Worm (Caenorhabditis elegans) whole organism, young adult: ENCODE results near the gene C15H11.13.

Experiments
- B0261.1 ChIP-seq: sonication (generic microtip); optimal IDR thresholded peaks from 2 replicates; lab custom pipeline; 2016; ENCODE audit warnings: mild to moderate bottlenecking, missing genetic modification characterization, moderate library complexity, missing compliant biosample characterization
- C17E4.6 ChIP-seq: fragments of 200-800 bp; sonication (Bioruptor generic); IDR thresholded peaks from 2 replicates; pipeline ENCODE4 v1.3.6; 2022; ENCODE audit warnings: missing genetic modification reagents, missing genetic modification characterization, missing compliant biosample characterization
- F39B2.1 ChIP-seq: fragments of 200-800 bp; sonication (Bioruptor generic); IDR thresholded peaks from 2 replicates; pipeline ENCODE4 v1.3.6; 2022; ENCODE audit warnings: missing genetic modification reagents, missing genetic modification characterization, missing compliant biosample characterization
- F49E8.2 ChIP-seq: sonication (generic microtip); optimal IDR thresholded peaks from 3 replicates; lab custom pipeline; 2017; ENCODE audit warnings: missing genetic modification characterization, mild to moderate bottlenecking, missing compliant biosample characterization, antibody characterized with exemption, moderate library complexity; ENCODE audit not compliant: insufficient read depth
- F57C9.4 ChIP-seq: sonication (generic microtip); optimal IDR thresholded peaks from 2 replicates; lab custom pipeline; 2017; ENCODE audit warnings: mild to moderate bottlenecking, missing genetic modification characterization, missing compliant biosample characterization
- K11D2.4 ChIP-seq: fragments of 200-800 bp; sonication (Bioruptor generic); IDR thresholded peaks from 2 replicates; pipeline ENCODE4 v1.3.6; 2022; ENCODE audit warnings: missing genetic modification reagents, missing genetic modification characterization, missing compliant biosample characterization
- Y53F4B.3 ChIP-seq: fragments of 200-800 bp; sonication (Bioruptor generic); IDR thresholded peaks from 2 replicates; pipeline ENCODE4 v1.3.6; 2022; ENCODE audit warnings: missing genetic modification reagents, missing genetic modification characterization, missing compliant biosample characterization
- Y67H2A.10 ChIP-seq: fragments of 200-800 bp; sonication (Bioruptor generic); conservative IDR thresholded peaks from 2 replicates; pipeline ENCODE4 v1.3.6; 2022; ENCODE audit warnings: missing genetic modification reagents, missing genetic modification characterization, missing compliant biosample characterization
- Y95B8A.8 ChIP-seq: fragments of 200-800 bp; sonication (Bioruptor generic); IDR thresholded peaks from 2 replicates; pipeline ENCODE4 v1.3.6; 2022; ENCODE audit warnings: missing genetic modification reagents, missing genetic modification characterization, missing compliant biosample characterization
- ZK185.1 ChIP-seq: sonication (generic microtip); optimal IDR thresholded peaks from 2 replicates; lab custom pipeline; 2016; ENCODE audit warnings: mild to moderate bottlenecking, missing genetic modification characterization, missing compliant biosample characterization; ENCODE audit not compliant: poor library complexity, severe bottlenecking
- akir-1 ChIP-seq: fragments of 200-800 bp; sonication (Bioruptor generic); optimal IDR thresholded peaks from 2 replicates; lab custom pipeline; 2018; ENCODE audit warnings: mild to moderate bottlenecking, missing genetic modification characterization, moderate library complexity, missing compliant biosample characterization
- ama-1 ChIP-seq, 3 experiments: fragments of 150-350 bp in 1 of 3; sonication (generic microtip) in 2 of 3; optimal IDR thresholded peaks; 2 replicates each; lab custom pipeline; 2014 to 2018; ENCODE audit warnings: missing biosample characterization in 2 of 3, missing genetic modification characterization in 2 of 3, missing genetic modification reagents in 2 of 3
- atf-7 ChIP-seq: sonication (generic microtip); optimal IDR thresholded peaks from 2 replicates; lab custom pipeline; 2017; ENCODE audit warnings: mild to moderate bottlenecking, missing genetic modification characterization, missing compliant biosample characterization
- athp-1 ChIP-seq: sonication (generic microtip); optimal IDR thresholded peaks from 2 replicates; lab custom pipeline; 2017; ENCODE audit warnings: mild to moderate bottlenecking, missing genetic modification characterization, missing compliant biosample characterization
- attf-5 ChIP-seq: fragments of 200-800 bp; sonication (Bioruptor generic); optimal IDR thresholded peaks from 2 replicates; lab custom pipeline; 2018; ENCODE audit warnings: mild to moderate bottlenecking, missing genetic modification characterization, missing compliant biosample characterization
- attf-6 ChIP-seq: fragments of 200-800 bp; sonication (Bioruptor generic); IDR thresholded peaks from 2 replicates; pipeline ENCODE4 v1.3.6; 2022; ENCODE audit warnings: missing genetic modification reagents, missing genetic modification characterization, missing compliant biosample characterization
- bed-1 ChIP-seq: fragments of 200-800 bp; sonication (Bioruptor generic); IDR thresholded peaks from 2 replicates; pipeline ENCODE4 v1.3.6; 2022; ENCODE audit warnings: missing genetic modification reagents, missing genetic modification characterization, missing compliant biosample characterization
- ccch-3 ChIP-seq: fragments of 200-800 bp; sonication (Bioruptor generic); optimal IDR thresholded peaks from 2 replicates; lab custom pipeline; 2018; ENCODE audit warnings: mild to moderate bottlenecking, missing genetic modification characterization, missing compliant biosample characterization
- cebp-1 ChIP-seq, 2 experiments: fragments of 200-800 bp in 1 of 2; sonication (Bioruptor generic) in 1 of 2; sonication (generic microtip) in 1 of 2; IDR thresholded peaks in 1 of 2; optimal IDR thresholded peaks in 1 of 2; 2 replicates each; pipeline versions ENCODE4 v1.3.6 to Lab custom; 2017 to 2022; ENCODE audit warnings: missing compliant biosample characterization in 2 of 2, missing genetic modification characterization in 2 of 2, mild to moderate bottlenecking in 1 of 2, missing genetic modification reagents in 1 of 2, moderate library complexity in 1 of 2
- ceh-100 ChIP-seq: fragments of 200-800 bp; sonication (Bioruptor generic); IDR thresholded peaks from 2 replicates; pipeline ENCODE4 v1.3.6; 2022; ENCODE audit warnings: missing genetic modification reagents, missing genetic modification characterization, missing compliant biosample characterization
- ceh-27 ChIP-seq: fragments of 200-800 bp; sonication (Bioruptor generic); optimal IDR thresholded peaks from 2 replicates; lab custom pipeline; 2018; ENCODE audit warnings: mild to moderate bottlenecking, missing genetic modification characterization, moderate library complexity, missing compliant biosample characterization
- ceh-79 ChIP-seq: sonication (generic microtip); optimal IDR thresholded peaks from 2 replicates; lab custom pipeline; 2017; ENCODE audit warnings: mild to moderate bottlenecking, missing genetic modification characterization, missing compliant biosample characterization
- ceh-91 ChIP-seq: fragments of 200-800 bp; sonication (Bioruptor generic); IDR thresholded peaks from 2 replicates; pipeline ENCODE4 v1.3.6; 2022; ENCODE audit warnings: missing genetic modification reagents, missing genetic modification characterization, missing compliant biosample characterization
- chd-7 ChIP-seq: sonication (generic microtip); optimal IDR thresholded peaks from 2 replicates; lab custom pipeline; 2016; ENCODE audit warnings: mild to moderate bottlenecking, missing genetic modification characterization, moderate library complexity, missing compliant biosample characterization
- dpl-1 ChIP-seq: fragments of 150-350 bp; optimal IDR thresholded peaks from 2 replicates; lab custom pipeline; 2014; ENCODE audit warnings: missing biosample characterization, missing genetic modification reagents, missing genetic modification characterization
- hlh-12 ChIP-seq: sonication (generic microtip); optimal IDR thresholded peaks from 2 replicates; lab custom pipeline; 2016; ENCODE audit warnings: missing genetic modification characterization, missing compliant biosample characterization
- hrde-1 ChIP-seq: sonication (generic microtip); optimal IDR thresholded peaks from 2 replicates; lab custom pipeline; 2016; ENCODE audit warnings: missing genetic modification characterization, mild to moderate bottlenecking, missing compliant biosample characterization, moderate library complexity, missing genotype, missing genetic modification reagents, borderline replicate concordance
- hsf-1 ChIP-seq: fragments of 200-800 bp; sonication (Bioruptor generic); IDR thresholded peaks from 2 replicates; pipeline ENCODE4 v1.3.6; 2022; ENCODE audit warnings: missing genetic modification reagents, missing genetic modification characterization, missing compliant biosample characterization
- lin-26 ChIP-seq: fragments of 200-800 bp; sonication (Bioruptor generic); IDR thresholded peaks from 2 replicates; pipeline ENCODE4 v1.3.6; 2022; ENCODE audit warnings: missing genetic modification reagents, missing genetic modification characterization, missing compliant biosample characterization
- lsl-1 ChIP-seq: fragments of 200-800 bp; sonication (Bioruptor generic); optimal IDR thresholded peaks from 2 replicates; lab custom pipeline; 2018; ENCODE audit warnings: mild to moderate bottlenecking, missing genetic modification characterization, moderate library complexity, missing compliant biosample characterization
- madf-10 ChIP-seq: sonication (generic microtip); optimal IDR thresholded peaks from 2 replicates; lab custom pipeline; 2016; ENCODE audit warnings: mild to moderate bottlenecking, missing genetic modification characterization, missing compliant biosample characterization
- madf-8 ChIP-seq: fragments of 200-800 bp; sonication (Bioruptor generic); conservative IDR thresholded peaks from 2 replicates; pipeline ENCODE4 v1.3.6; 2022; ENCODE audit warnings: missing genetic modification reagents, missing genetic modification characterization, missing compliant biosample characterization
- mel-28 ChIP-seq: sonication (generic microtip); optimal IDR thresholded peaks from 2 replicates; lab custom pipeline; 2016; ENCODE audit warnings: borderline replicate concordance, mild to moderate bottlenecking, missing genetic modification characterization, missing compliant biosample characterization
- mes-4 ChIP-seq: sonication (generic microtip); optimal IDR thresholded peaks from 2 replicates; lab custom pipeline; 2016; ENCODE audit warnings: missing genotype, missing genetic modification characterization, missing compliant biosample characterization
- nfya-1 ChIP-seq: sonication (generic microtip); optimal IDR thresholded peaks from 2 replicates; lab custom pipeline; 2017; ENCODE audit warnings: antibody characterized with exemption, missing compliant biosample characterization, missing genetic modification characterization, borderline replicate concordance; ENCODE audit not compliant: insufficient read depth
- pha-4 ChIP-seq: fragments of 150-350 bp; sonication (generic microtip); optimal IDR thresholded peaks from 2 replicates; lab custom pipeline; 2014; ENCODE audit warnings: missing biosample characterization, missing genetic modification reagents, missing genetic modification characterization
- sea-2 ChIP-seq: fragments of 200-800 bp; sonication (Bioruptor generic); IDR thresholded peaks from 2 replicates; pipeline ENCODE4 v1.3.6; 2022; ENCODE audit warnings: missing genetic modification characterization, missing compliant biosample characterization
- snpc-1.1 ChIP-seq: sonication (generic microtip); optimal IDR thresholded peaks from 2 replicates; lab custom pipeline; 2017; ENCODE audit warnings: missing genetic modification characterization, mild to moderate bottlenecking, missing compliant biosample characterization, antibody characterized with exemption, moderate library complexity, missing genotype, missing genetic modification reagents; ENCODE audit not compliant: insufficient read depth
- snpc-4 ChIP-seq, 5 experiments: fragments of 150-350 bp in 1 of 5; sonication (generic microtip) in 4 of 5; optimal IDR thresholded peaks; 2 replicates each; lab custom pipeline; 2014 to 2018; ENCODE audit warnings: missing genetic modification characterization in 5 of 5, missing biosample characterization in 3 of 5, antibody characterized with exemption in 2 of 5, mild to moderate bottlenecking in 2 of 5, missing compliant biosample characterization in 2 of 5, missing genotype in 2 of 5, moderate library complexity in 2 of 5, missing genetic modification reagents in 1 of 5
- sptf-2 ChIP-seq: fragments of 200-800 bp; sonication (Bioruptor generic); optimal IDR thresholded peaks from 2 replicates; lab custom pipeline; 2018; ENCODE audit warnings: mild to moderate bottlenecking, missing genetic modification characterization, missing compliant biosample characterization
- tbp1 ChIP-seq: fragments of 200-800 bp; sonication (Bioruptor generic); optimal IDR thresholded peaks from 2 replicates; lab custom pipeline; 2018; ENCODE audit warnings: mild to moderate bottlenecking, missing genetic modification characterization, missing compliant biosample characterization
- unc-130 ChIP-seq: sonication (generic microtip); optimal IDR thresholded peaks from 2 replicates; lab custom pipeline; 2016; ENCODE audit warnings: missing genetic modification reagents, missing genetic modification characterization, missing compliant biosample characterization
- unc-62 ChIP-seq: fragments of 150-350 bp; optimal IDR thresholded peaks from 2 replicates; lab custom pipeline; 2014; ENCODE audit warnings: missing biosample characterization, missing genetic modification reagents, missing genetic modification characterization
- zfh-2 ChIP-seq: fragments of 200-800 bp; sonication (Bioruptor generic); conservative IDR thresholded peaks from 2 replicates; pipeline ENCODE4 v1.3.6; 2022; ENCODE audit warnings: missing genetic modification reagents, missing genetic modification characterization, missing compliant biosample characterization
- ztf-25 ChIP-seq: fragments of 200-800 bp; sonication (Bioruptor generic); IDR thresholded peaks from 2 replicates; pipeline ENCODE4 v1.3.6; 2022; ENCODE audit warnings: missing genetic modification reagents, missing genetic modification characterization, missing compliant biosample characterization
- ztf-3 ChIP-seq: fragments of 200-800 bp; sonication (Bioruptor generic); optimal IDR thresholded peaks from 2 replicates; lab custom pipeline; 2018; ENCODE audit warnings: mild to moderate bottlenecking, missing genetic modification characterization, missing compliant biosample characterization

The C15H11.13 gene

DNA sequence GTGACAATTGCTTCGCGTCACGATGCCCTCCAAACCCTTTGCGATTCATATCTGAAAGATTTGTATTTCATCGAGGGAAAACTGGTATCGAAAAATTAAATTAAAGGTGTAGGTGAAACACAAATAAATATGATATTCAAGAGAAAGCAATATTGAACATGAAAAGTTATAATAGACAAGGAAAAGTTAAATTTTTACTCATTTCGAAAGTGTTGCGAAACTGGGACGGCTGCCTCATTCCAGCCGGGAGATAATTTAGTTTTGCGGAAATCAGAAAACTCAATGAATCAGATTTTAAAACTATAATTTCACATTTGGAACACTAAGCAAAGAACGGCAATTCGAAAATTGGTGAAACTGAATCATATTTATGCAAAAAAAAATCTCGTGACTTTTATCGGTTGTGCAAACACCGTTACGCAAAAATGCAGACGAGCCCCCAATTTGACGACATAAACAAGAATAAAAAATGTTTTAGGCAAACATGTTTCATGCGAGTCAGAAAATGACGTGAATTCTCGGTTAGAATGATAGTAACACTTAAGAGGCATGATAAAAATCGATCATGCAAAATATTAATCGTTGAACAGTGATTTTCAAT, 20.2 kb downstream of the C15H11.13 start, which contains the start of the genes nxf-1 and C15H11.11 (continued):
- TF ChIP-seq chd-7 (tag; lab: Kevin White, UChicago) (no peak), Y95B8A.8 (GFP tag; lab: Robert Waterston, UW) (no peak), C17E4.6 (GFP tag; lab: Robert Waterston, UW) (no peak), ama-1 (optimal IDR thresholded peaks at IDR 0.05; lab: Kevin White, UChicago) (peak; percentile 6), ama-1 (GFP tag; optimal IDR thresholded peaks at IDR 0.05; lab: Kevin White, UChicago) (no peak), Y67H2A.10 (no peak), ceh-100 (peak; percentile 44; the same call in 1 of the 2 replicates), tbp1 (GFP tag; lab: Kevin White, UChicago) (peak; percentile 19), madf-10 (tag; lab: Kevin White, UChicago) (no peak), mel-28 (tag; lab: Kevin White, UChicago) (no peak), lin-26 (0 out of 2 replicates have a peak, but pooled peaks have one; percentile 5), attf-5 (GFP tag; lab: Kevin White, UChicago) (peak; percentile 56), hsf-1 (0 out of 2 replicates have a peak, but pooled peaks have one; percentile 35), ccch-3 (GFP tag; lab: Kevin White, UChicago) (no peak), ZK185.1 (tag; lab: Kevin White, UChicago) (peak; percentile 74), unc-62 (GFP tag; lab: Kevin White, UChicago) (no peak), dpl-1 (GFP tag; lab: Kevin White, UChicago) (no peak), nfya-1 (tag; lab: Kevin White, UChicago) (no peak), ceh-79 (tag; lab: Kevin White, UChicago) (no peak), unc-130 (GFP tag; lab: Kevin White, UChicago) (no peak), zfh-2 (GFP tag; lab: Robert Waterston, UW) (no peak), F57C9.4 (no peak), F39B2.1 (GFP tag; lab: Robert Waterston, UW) (no peak), snpc-4 (GFP tag; optimal IDR thresholded peaks at IDR 0.05; lab: Kevin White, UChicago) (no peak), snpc-4 (tag; optimal IDR thresholded peaks at IDR 0.05; lab: Kevin White, UChicago) (peak in 3 of 4 experiments; percentile 50 to 72 (median 61)), ceh-27 (no peak), F49E8.2 (tag; lab: Kevin White, UChicago) (no peak), hrde-1 (tag; lab: Kevin White, UChicago) (no peak), Y53F4B.3 (no peak), sea-2 (GFP tag; lab: Robert Waterston, UW) (no peak), sptf-2 (no peak), pha-4 (tag; lab: Kevin White, UChicago) (no peak), snpc-1.1 (no peak), attf-6 (GFP tag; lab: Robert Waterston, UW) (no peak), mes-4 (tag; lab: Kevin White, UChicago) (no peak), akir-1 (GFP tag; lab: Kevin White, UChicago) (no peak), ceh-91 (GFP tag; lab: Robert Waterston, UW) (no peak), B0261.1 (tag; lab: Kevin White, UChicago) (no peak), ztf-3 (GFP tag; lab: Kevin White, UChicago) (no peak), atf-7 (tag; lab: Kevin White, UChicago) (peak; percentile 73), athp-1 (no peak), bed-1 (GFP tag; lab: Robert Waterston, UW) (no peak), madf-8 (GFP tag; lab: Robert Waterston, UW) (no peak), cebp-1 (GFP tag; IDR thresholded peaks at IDR 0.05; lab: Robert Waterston, UW) (peak; percentile 54; the same call in 1 of the 2 replicates), cebp-1 (tag; optimal IDR thresholded peaks at IDR 0.05; lab: Kevin White, UChicago) (peak; percentile 90), hlh-12 (tag; lab: Kevin White, UChicago) (no peak), ztf-25 (GFP tag; lab: Robert Waterston, UW) (no peak), lsl-1 (GFP tag; lab: Kevin White, UChicago) (peak; percentile 77), K11D2.4 (GFP tag; lab: Robert Waterston, UW) (no peak)
